Worm (Caenorhabditis elegans) whole organism, young adult: Measurements from ENCODE around the gene R04B3.1.

Source experiments
- C06A6.2 ChIP-seq: fragments of 200-800 bp; sonication (Bioruptor generic); conservative IDR thresholded peaks from 2 replicates; pipeline ENCODE4 v1.3.6; 2022; ENCODE audit warnings: missing genetic modification characterization, missing compliant biosample characterization
- D2030.7 ChIP-seq: fragments of 200-800 bp; sonication (Bioruptor generic); IDR thresholded peaks from 2 replicates; pipeline ENCODE4 v1.3.6; 2022; ENCODE audit warnings: missing genetic modification reagents, missing genetic modification characterization, missing compliant biosample characterization
- F49E8.2 ChIP-seq: sonication (generic microtip); optimal IDR thresholded peaks from 3 replicates; lab custom pipeline; 2017; ENCODE audit warnings: missing genetic modification characterization, mild to moderate bottlenecking, missing compliant biosample characterization, antibody characterized with exemption, moderate library complexity; ENCODE audit not compliant: insufficient read depth
- Y53F4B.3 ChIP-seq: fragments of 200-800 bp; sonication (Bioruptor generic); IDR thresholded peaks from 2 replicates; pipeline ENCODE4 v1.3.6; 2022; ENCODE audit warnings: missing genetic modification reagents, missing genetic modification characterization, missing compliant biosample characterization
- attf-6 ChIP-seq: fragments of 200-800 bp; sonication (Bioruptor generic); IDR thresholded peaks from 2 replicates; pipeline ENCODE4 v1.3.6; 2022; ENCODE audit warnings: missing genetic modification reagents, missing genetic modification characterization, missing compliant biosample characterization
- dpl-1 ChIP-seq: fragments of 150-350 bp; optimal IDR thresholded peaks from 2 replicates; lab custom pipeline; 2014; ENCODE audit warnings: missing biosample characterization, missing genetic modification reagents, missing genetic modification characterization
- lsl-1 ChIP-seq: fragments of 200-800 bp; sonication (Bioruptor generic); optimal IDR thresholded peaks from 2 replicates; lab custom pipeline; 2018; ENCODE audit warnings: mild to moderate bottlenecking, missing genetic modification characterization, moderate library complexity, missing compliant biosample characterization
- madf-3 ChIP-seq: fragments of 200-800 bp; sonication (Bioruptor generic); IDR thresholded peaks from 2 replicates; pipeline ENCODE4 v1.3.6; 2022; ENCODE audit warnings: missing genetic modification reagents, missing genetic modification characterization, missing compliant biosample characterization
- madf-6 ChIP-seq: fragments of 200-800 bp; sonication (Bioruptor generic); IDR thresholded peaks from 2 replicates; pipeline ENCODE4 v1.3.6; 2022; ENCODE audit warnings: missing genetic modification reagents, missing genetic modification characterization, missing compliant biosample characterization
- nhr-179 ChIP-seq: sonication (generic microtip); optimal IDR thresholded peaks from 2 replicates; lab custom pipeline; 2016; ENCODE audit warnings: mild to moderate bottlenecking, missing genetic modification characterization, missing compliant biosample characterization
- pbrm-1 ChIP-seq: fragments of 200-800 bp; sonication (Bioruptor generic); IDR thresholded peaks from 2 replicates; pipeline ENCODE4 v1.3.6; 2022; ENCODE audit warnings: missing genetic modification reagents, missing genetic modification characterization, missing compliant biosample characterization
- tbp1 ChIP-seq: fragments of 200-800 bp; sonication (Bioruptor generic); optimal IDR thresholded peaks from 2 replicates; lab custom pipeline; 2018; ENCODE audit warnings: mild to moderate bottlenecking, missing genetic modification characterization, missing compliant biosample characterization
- ztf-22 ChIP-seq: fragments of 200-800 bp; sonication (Bioruptor generic); optimal IDR thresholded peaks from 2 replicates; lab custom pipeline; 2018; ENCODE audit warnings: mild to moderate bottlenecking, missing genetic modification characterization, moderate library complexity, missing compliant biosample characterization

DNA sequence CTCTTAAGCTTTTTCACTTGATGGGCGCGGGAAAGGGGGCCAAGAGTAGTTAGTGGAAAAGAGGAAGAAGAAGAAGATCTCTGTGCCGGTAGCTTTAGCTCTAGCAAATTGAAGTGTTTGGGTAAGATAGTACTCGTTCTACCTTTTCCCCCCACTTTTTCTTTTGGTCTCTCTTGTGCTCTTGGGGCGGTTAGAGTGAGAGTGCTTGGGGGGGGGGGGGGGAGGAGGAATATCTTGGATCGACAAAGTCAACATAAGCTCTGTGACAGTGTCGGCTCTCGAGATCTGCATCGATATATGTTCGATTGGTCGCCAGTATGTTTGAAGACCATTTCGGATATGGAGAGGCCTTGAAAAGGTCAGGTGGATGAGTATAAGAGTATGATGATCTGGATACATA lies 11.4 kb downstream of the R04B3.1 start, which contains the start of gene fox-1:
- TF ChIP-seq lsl-1 (GFP tag; lab: Kevin White, UChicago) (no peak), madf-3 (GFP tag; lab: Robert Waterston, UW) (no peak), Y53F4B.3 (GFP tag; lab: Robert Waterston, UW) (no peak), tbp1 (no peak), ztf-22 (GFP tag; lab: Kevin White, UChicago) (no peak), attf-6 (GFP tag; lab: Robert Waterston, UW) (no peak), C06A6.2 (no peak), dpl-1 (GFP tag; lab: Kevin White, UChicago) (no peak), F49E8.2 (tag; lab: Kevin White, UChicago) (no peak), pbrm-1 (GFP tag; lab: Robert Waterston, UW) (no peak), D2030.7 (GFP tag; lab: Robert Waterston, UW) (no peak), madf-6 (GFP tag; lab: Robert Waterston, UW) (no peak), nhr-179 (tag; lab: Kevin White, UChicago) (no peak)
